Fruit fly (Drosophila melanogaster) whole organism, embryonic: Measurements from ENCODE around the gene Ssl2.
A peak's percentile ranks its signal among the peaks of the same experiment; 100 is the strongest.

Source experiments
- Bgb ChIP-seq: fragments of 200-800 bp; sonication (Bioruptor generic); IDR thresholded peaks from 2 replicates; pipeline ENCODE4 v1.3.6; 2022; ENCODE audit warnings: missing biosample characterization, missing genetic modification characterization; ENCODE audit not compliant: partially characterized antibody
- CG1024 ChIP-seq: fragments of 200-800 bp; sonication (Bioruptor generic); IDR thresholded peaks from 2 replicates; pipeline ENCODE4 v1.3.6; 2022; ENCODE audit warnings: missing biosample characterization, missing genetic modification characterization
- CG10267 ChIP-seq: fragments of 200-800 bp; sonication (Bioruptor generic); optimal IDR thresholded peaks from 2 replicates; lab custom pipeline; 2018; ENCODE audit warnings: missing biosample characterization, mild to moderate bottlenecking, missing genetic modification characterization, moderate library complexity
- CG10462 ChIP-seq: fragments of 200-800 bp; sonication (Bioruptor generic); optimal IDR thresholded peaks from 2 replicates; lab custom pipeline; 2016; ENCODE audit warnings: missing biosample characterization, missing genetic modification characterization
- CG12155 ChIP-seq: fragments of 200-800 bp; sonication (Bioruptor generic); optimal IDR thresholded peaks from 3 replicates; lab custom pipeline; 2016; ENCODE audit warnings: missing biosample characterization, missing genetic modification characterization
- CG12659 ChIP-seq: fragments of 200-800 bp; sonication (Bioruptor generic); optimal IDR thresholded peaks from 3 replicates; lab custom pipeline; 2017; ENCODE audit warnings: mild to moderate bottlenecking, missing biosample characterization, missing genetic modification reagents, missing genetic modification characterization
- CG13287 ChIP-seq: fragments of 200-800 bp; sonication (Bioruptor generic); IDR thresholded peaks from 2 replicates; pipeline ENCODE4 v1.3.6; 2022; ENCODE audit warnings: missing biosample characterization, missing genetic modification characterization; ENCODE audit not compliant: partially characterized antibody
- CG14860 ChIP-seq: fragments of 200-800 bp; sonication (Bioruptor generic); IDR thresholded peaks from 3 replicates; pipeline ENCODE4 v1.3.6; 2022; ENCODE audit warnings: missing biosample characterization, missing genetic modification characterization; ENCODE audit not compliant: partially characterized antibody
- CG17568 ChIP-seq: fragments of 200-800 bp; sonication (Bioruptor generic); optimal IDR thresholded peaks from 2 replicates; lab custom pipeline; 2018; ENCODE audit warnings: missing biosample characterization, mild to moderate bottlenecking, missing genetic modification characterization, moderate library complexity
- CG17829 ChIP-seq: fragments of 200-800 bp; optimal IDR thresholded peaks from 2 replicates; lab custom pipeline; 2019; ENCODE audit warnings: missing biosample characterization, mild to moderate bottlenecking, missing genetic modification characterization, moderate library complexity
- CG2129 ChIP-seq: fragments of 200-800 bp; sonication (Bioruptor generic); IDR thresholded peaks from 2 replicates; pipeline ENCODE4 v1.3.6; 2022; ENCODE audit warnings: missing biosample characterization, missing genetic modification characterization; ENCODE audit not compliant: partially characterized antibody
- CG34224 ChIP-seq: fragments of 200-800 bp; sonication (Bioruptor generic); IDR thresholded peaks from 3 replicates; pipeline ENCODE4 v1.3.6; 2022; ENCODE audit warnings: missing biosample characterization, missing genetic modification characterization; ENCODE audit not compliant: partially characterized antibody
- CG42726 ChIP-seq: fragments of 200-800 bp; sonication (Bioruptor generic); IDR thresholded peaks from 2 replicates; pipeline ENCODE4 v1.3.6; 2022; ENCODE audit warnings: missing biosample characterization, missing genetic modification characterization; ENCODE audit not compliant: partially characterized antibody
- CG4707 ChIP-seq: fragments of 200-800 bp; sonication (Bioruptor generic); optimal IDR thresholded peaks from 2 replicates; lab custom pipeline; 2018; ENCODE audit warnings: missing biosample characterization, mild to moderate bottlenecking, missing genetic modification characterization, moderate library complexity
- CG7357 ChIP-seq: fragments of 200-800 bp; sonication (Bioruptor generic); IDR thresholded peaks from 3 replicates; pipeline ENCODE4 v1.3.6; 2022; ENCODE audit warnings: missing biosample characterization, missing genetic modification characterization
- CG9932 ChIP-seq: fragments of 200-800 bp; sonication (Bioruptor generic); IDR thresholded peaks from 2 replicates; pipeline ENCODE4 v1.3.6; 2022; ENCODE audit warnings: missing biosample characterization, missing genetic modification characterization
- CHES-1-like ChIP-seq: fragments of 200-800 bp; sonication (Bioruptor generic); optimal IDR thresholded peaks from 2 replicates; lab custom pipeline; 2016; ENCODE audit warnings: missing biosample characterization, missing genetic modification characterization
- Dll ChIP-seq: fragments of 200-800 bp; sonication (Bioruptor generic); IDR thresholded peaks from 4 replicates; pipeline ENCODE4 v1.3.6; 2022; ENCODE audit warnings: missing biosample characterization, missing genetic modification characterization; ENCODE audit not compliant: partially characterized antibody
- Dp ChIP-seq: fragments of 200-800 bp; sonication (Bioruptor generic); optimal IDR thresholded peaks from 2 replicates; lab custom pipeline; 2018; ENCODE audit warnings: missing biosample characterization, mild to moderate bottlenecking, missing genetic modification characterization, moderate library complexity
- Dref ChIP-seq: fragments of 200-800 bp; sonication (Bioruptor generic); IDR thresholded peaks from 2 replicates; pipeline ENCODE4 v1.3.6; 2022; ENCODE audit warnings: missing biosample characterization, missing genetic modification characterization
- Elba2 ChIP-seq: fragments of 200-800 bp; sonication (Bioruptor generic); optimal IDR thresholded peaks from 3 replicates; lab custom pipeline; 2016; ENCODE audit warnings: missing biosample characterization, missing genetic modification characterization
- HLH4C ChIP-seq: fragments of 200-800 bp; sonication (Bioruptor generic); IDR thresholded peaks from 3 replicates; pipeline ENCODE4 v1.3.6; 2022; ENCODE audit warnings: missing biosample characterization, missing genetic modification characterization; ENCODE audit not compliant: partially characterized antibody
- Hand ChIP-seq: fragments of 200-800 bp; sonication (Bioruptor generic); optimal IDR thresholded peaks from 2 replicates; lab custom pipeline; 2017; ENCODE audit warnings: mild to moderate bottlenecking, missing biosample characterization, missing genetic modification reagents, missing genetic modification characterization
- MBD-R2 ChIP-seq: fragments of 200-800 bp; sonication (Bioruptor generic); IDR thresholded peaks from 2 replicates; pipeline ENCODE4 v1.3.6; 2022; ENCODE audit warnings: missing biosample characterization, missing genetic modification characterization
- Mes4 ChIP-seq: fragments of 200-800 bp; sonication (Bioruptor generic); optimal IDR thresholded peaks from 2 replicates; lab custom pipeline; 2016; ENCODE audit warnings: missing biosample characterization, missing genetic modification characterization
- Myb ChIP-seq: fragments of 200-800 bp; sonication (Bioruptor generic); optimal IDR thresholded peaks from 2 replicates; lab custom pipeline; 2016; ENCODE audit warnings: missing biosample characterization, missing genetic modification characterization
- Scr ChIP-seq: fragments of 200-800 bp; sonication (Bioruptor generic); IDR thresholded peaks from 2 replicates; pipeline ENCODE4 v1.3.6; 2022; ENCODE audit warnings: missing biosample characterization, missing genetic modification characterization; ENCODE audit not compliant: partially characterized antibody
- chinmo ChIP-seq: fragments of 200-800 bp; sonication (Bioruptor generic); IDR thresholded peaks from 4 replicates; pipeline ENCODE4 v1.3.6; 2022; ENCODE audit warnings: missing biosample characterization, missing genetic modification characterization; ENCODE audit not compliant: partially characterized antibody
- grau ChIP-seq: fragments of 200-800 bp; optimal IDR thresholded peaks from 3 replicates; lab custom pipeline; 2019; ENCODE audit warnings: missing biosample characterization, mild to moderate bottlenecking, missing genetic modification characterization, moderate library complexity
- inv ChIP-seq: fragments of 200-800 bp; sonication (Bioruptor generic); IDR thresholded peaks from 2 replicates; pipeline ENCODE4 v1.3.6; 2022; ENCODE audit warnings: missing biosample characterization, missing genetic modification characterization; ENCODE audit not compliant: partially characterized antibody
- ken ChIP-seq: fragments of 200-800 bp; sonication (Bioruptor generic); IDR thresholded peaks from 3 replicates; pipeline ENCODE4 v1.3.6; 2022; ENCODE audit warnings: missing biosample characterization, missing genetic modification characterization
- knrl ChIP-seq: fragments of 200-800 bp; sonication (Bioruptor generic); IDR thresholded peaks from 3 replicates; pipeline ENCODE4 v1.3.6; 2022; ENCODE audit warnings: missing biosample characterization, missing genetic modification characterization; ENCODE audit not compliant: partially characterized antibody
- lov ChIP-seq, 2 experiments: fragments of 200-800 bp in 1 of 2; fragments of >200 bp in 1 of 2; sonication (Bioruptor generic) in 1 of 2; IDR thresholded peaks in 1 of 2; optimal IDR thresholded peaks in 1 of 2; 2 replicates in 1 of 2; 3 replicates in 1 of 2; pipeline versions ENCODE4 v1.3.6 to Lab custom; 2017 to 2022; ENCODE audit warnings: missing biosample characterization in 1 of 2, missing genetic modification characterization in 1 of 2
- nerfin-2 ChIP-seq: fragments of 200-800 bp; sonication (Bioruptor generic); IDR thresholded peaks from 2 replicates; pipeline ENCODE4 v1.3.6; 2022; ENCODE audit warnings: missing biosample characterization, missing genetic modification characterization; ENCODE audit not compliant: partially characterized antibody
- nmo ChIP-seq: fragments of 200-800 bp; sonication (Bioruptor generic); optimal IDR thresholded peaks from 2 replicates; lab custom pipeline; 2018; ENCODE audit warnings: missing biosample characterization, mild to moderate bottlenecking, missing genetic modification characterization, moderate library complexity
- oc ChIP-seq: fragments of 200-800 bp; sonication (Bioruptor generic); optimal IDR thresholded peaks from 2 replicates; lab custom pipeline; 2018; ENCODE audit warnings: missing biosample characterization, mild to moderate bottlenecking, missing genetic modification characterization, moderate library complexity
- pzg ChIP-seq: fragments of 200-800 bp; sonication (Bioruptor generic); optimal IDR thresholded peaks from 3 replicates; lab custom pipeline; 2018; ENCODE audit warnings: missing biosample characterization, mild to moderate bottlenecking, missing genetic modification characterization, moderate library complexity
- sug ChIP-seq: fragments of 200-800 bp; optimal IDR thresholded peaks from 2 replicates; lab custom pipeline; 2019; ENCODE audit warnings: missing biosample characterization, mild to moderate bottlenecking, missing genetic modification characterization, moderate library complexity
- trem ChIP-seq: fragments of 200-800 bp; optimal IDR thresholded peaks from 3 replicates; lab custom pipeline; 2019; ENCODE audit warnings: missing biosample characterization, mild to moderate bottlenecking, missing genetic modification characterization, moderate library complexity
- unpg ChIP-seq: fragments of 200-800 bp; sonication (Bioruptor generic); optimal IDR thresholded peaks from 3 replicates; lab custom pipeline; 2018; ENCODE audit warnings: missing biosample characterization, mild to moderate bottlenecking, missing genetic modification characterization, moderate library complexity
- vnd ChIP-seq: fragments of 200-800 bp; sonication (Bioruptor generic); IDR thresholded peaks from 3 replicates; pipeline ENCODE4 v1.3.6; 2022; ENCODE audit warnings: missing biosample characterization, missing genetic modification characterization; ENCODE audit not compliant: partially characterized antibody
- vvl ChIP-seq: fragments of 200-800 bp; sonication (Bioruptor generic); IDR thresholded peaks from 2 replicates; pipeline ENCODE4 v1.3.6; 2022; ENCODE audit warnings: missing biosample characterization, missing genetic modification characterization

Gene Ssl2

dm6 chr3R:29055710-29056109, 23.3 kb upstream of the Ssl2 start, which contains the start of gene Sirt7 (continued):
- peak; percentile 84 for TF ChIP-seq inv
- TF ChIP-seq MBD-R2 (GFP tag; lab: Robert Waterston, UW) = peak; percentile 90
- TF ChIP-seq Dref (GFP tag; lab: Robert Waterston, UW) = peak; percentile 91
- TF ChIP-seq vvl (GFP tag; lab: Robert Waterston, UW) = peak; percentile 43; the same call in 1 of the 2 replicates
- TF ChIP-seq CG1024 = no peak
- TF ChIP-seq knrl = peak; percentile 94
- peak; percentile 96 for TF ChIP-seq Dll (GFP tag; lab: Robert Waterston, UW)
- TF ChIP-seq Scr (GFP tag; lab: Robert Waterston, UW) = peak; percentile 95
- peak; percentile 29 for TF ChIP-seq nmo
- no peak for TF ChIP-seq Hand (GFP tag; lab: Kevin White, UChicago)
- TF ChIP-seq CHES-1-like (GFP tag; lab: Kevin White, UChicago) = peak; percentile 5
- peak; percentile 86 for TF ChIP-seq nerfin-2 (GFP tag; lab: Robert Waterston, UW)
- peak; percentile 92; the same call in 3 of the 4 replicates for TF ChIP-seq chinmo (GFP tag; lab: Robert Waterston, UW)
- no peak for TF ChIP-seq lov (optimal IDR thresholded peaks at IDR 0.05; lab: Kevin White, UChicago)
- TF ChIP-seq lov (GFP tag; IDR thresholded peaks at IDR 0.05; lab: Robert Waterston, UW) = no peak
- TF ChIP-seq CG10462 (GFP tag; lab: Kevin White, UChicago) = no peak
- no peak for TF ChIP-seq ken (GFP tag; lab: Robert Waterston, UW)
- peak; percentile 33 for TF ChIP-seq CG17829 (tag; lab: Kevin White, UChicago)
- peak; percentile 53 for TF ChIP-seq CG10267 (tag; lab: Kevin White, UChicago)
- peak; percentile 88 for TF ChIP-seq CG42726 (GFP tag; lab: Robert Waterston, UW)
- TF ChIP-seq CG12155 = peak; percentile 5
- peak; percentile 30 for TF ChIP-seq Myb (GFP tag; lab: Kevin White, UChicago)
- TF ChIP-seq CG7357 = peak; percentile 63; the same call in 2 of the 3 replicates
- TF ChIP-seq CG34224 = peak; percentile 97
- peak; percentile 35 for TF ChIP-seq Dp (GFP tag; lab: Kevin White, UChicago)
- no peak for TF ChIP-seq grau (tag; lab: Kevin White, UChicago)
- TF ChIP-seq vnd (GFP tag; lab: Robert Waterston, UW) = peak; percentile 91
- peak; percentile 93 for TF ChIP-seq HLH4C (GFP tag; lab: Robert Waterston, UW)
- peak; percentile 30 for TF ChIP-seq CG12659 (GFP tag; lab: Kevin White, UChicago)
- no peak for TF ChIP-seq Elba2 (GFP tag; lab: Kevin White, UChicago)
- TF ChIP-seq CG4707 (GFP tag; lab: Kevin White, UChicago) = no peak
- no peak for TF ChIP-seq Mes4 (GFP tag; lab: Kevin White, UChicago)
- no peak for TF ChIP-seq unpg
- TF ChIP-seq oc (tag; lab: Kevin White, UChicago) = no peak
- peak; percentile 98 for TF ChIP-seq CG13287 (GFP tag; lab: Robert Waterston, UW)
- peak; percentile 95 for TF ChIP-seq Bgb (GFP tag; lab: Robert Waterston, UW)
- TF ChIP-seq CG14860 (GFP tag; lab: Robert Waterston, UW) = peak; percentile 94
- TF ChIP-seq CG9932 (GFP tag; lab: Robert Waterston, UW) = peak; percentile 29; the same call in 1 of the 2 replicates
- peak; percentile 51 for TF ChIP-seq pzg (GFP tag; lab: Kevin White, UChicago)
- peak; percentile 30 for TF ChIP-seq trem
- TF ChIP-seq sug (tag; lab: Kevin White, UChicago) = peak; percentile 18
- no peak for TF ChIP-seq CG17568 (GFP tag; lab: Kevin White, UChicago)
- TF ChIP-seq CG2129 (GFP tag; lab: Robert Waterston, UW) = peak; percentile 93
